Worm (Caenorhabditis elegans): ENCODE measurements around the gene strm-1.

strm-1 gene

DNA sequence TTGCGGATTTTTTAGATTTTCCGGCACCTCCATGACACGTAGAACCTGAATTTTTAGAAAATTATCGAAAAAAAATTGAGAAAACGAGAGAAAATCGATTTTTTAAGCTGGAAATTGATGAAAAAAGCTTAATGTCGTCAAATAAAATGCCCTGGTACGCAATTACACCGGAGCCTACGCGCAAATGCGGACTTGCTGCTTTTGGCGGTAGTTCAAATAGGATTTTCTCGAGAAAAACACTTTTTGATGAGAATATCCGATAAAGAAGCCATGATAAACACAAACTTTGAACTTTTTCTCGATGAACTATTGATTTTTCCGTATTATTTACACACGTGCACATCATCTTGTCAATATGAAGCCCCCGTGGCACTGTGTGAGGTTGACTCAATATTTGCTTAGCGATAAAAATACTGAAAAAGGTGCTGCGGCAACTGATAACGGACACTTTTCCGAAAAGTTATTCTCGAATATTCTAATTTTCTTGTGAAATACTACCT, 16.3 kb downstream of the strm-1 start, which contains the start of the genes W04B5.5 and W04B5.3:
Gene W04B5.5 (minus strand): TSS at position 51 of the 500 bp plus-strand sequence.
Gene W04B5.3 (plus strand): TSS at position 356 of the 500 bp plus-strand sequence.
- TF ChIP-seq M03D4.4 (tag; optimal IDR thresholded peaks at IDR 0.05) = no peak
- TF ChIP-seq zip-8 (tag; optimal IDR thresholded peaks at IDR 0.05) = no peak
- TF ChIP-seq unc-62 (GFP tag; optimal IDR thresholded peaks at IDR 0.05) = no peak
- TF ChIP-seq sem-2 (GFP tag; optimal IDR thresholded peaks at IDR 0.05) = no peak
- no peak for TF ChIP-seq nhr-76 (tag; optimal IDR thresholded peaks at IDR 0.05)
- no peak for TF ChIP-seq flh-1 (GFP tag; optimal IDR thresholded peaks at IDR 0.05)
- TF ChIP-seq lin-32 (GFP tag; optimal IDR thresholded peaks at IDR 0.05) = no peak
- TF ChIP-seq bed-3 (GFP tag; optimal IDR thresholded peaks at IDR 0.05) = no peak
- no peak for TF ChIP-seq tbx-8 (GFP tag; optimal IDR thresholded peaks at IDR 0.05)
- peak; percentile 66 for TF ChIP-seq mep-1 (tag; optimal IDR thresholded peaks at IDR 0.05)
- peak; percentile 22 for TF ChIP-seq hlh-1 (tag; optimal IDR thresholded peaks at IDR 0.05)
- peak; percentile 59 for TF ChIP-seq lsy-2 (tag; optimal IDR thresholded peaks at IDR 0.05)
- peak; percentile 48 for TF ChIP-seq ces-1 (GFP tag; optimal IDR thresholded peaks at IDR 0.05)
- TF ChIP-seq ham-2 (GFP tag; optimal IDR thresholded peaks at IDR 0.05) = no peak
- peak; percentile 52 for TF ChIP-seq lin-13 (tag; optimal IDR thresholded peaks at IDR 0.05)
- TF ChIP-seq elt-3 (tag; optimal IDR thresholded peaks at IDR 0.05) = no peak
- TF ChIP-seq elt-1 (tag; optimal IDR thresholded peaks at IDR 0.05; ENCODE audit: borderline replicate concordance, insufficient read depth) = no peak
- TF ChIP-seq nhr-237 (tag; optimal IDR thresholded peaks at IDR 0.05) = peak; percentile 23
- TF ChIP-seq sptf-1 (tag; optimal IDR thresholded peaks at IDR 0.05) = peak; percentile 13
- no peak for TF ChIP-seq unc-39 (tag; optimal IDR thresholded peaks at IDR 0.05)
- TF ChIP-seq unc-120 (tag; optimal IDR thresholded peaks at IDR 0.05; ENCODE audit: poor library complexity, severe bottlenecking) = peak; percentile 50

ce11 chrIII:2418981-2419380, 17.1 kb downstream of the strm-1 start:
- TF ChIP-seq sem-2 (GFP tag; optimal IDR thresholded peaks at IDR 0.05) (no peak), ham-2 (GFP tag; optimal IDR thresholded peaks at IDR 0.05) (no peak), lsy-2 (tag; optimal IDR thresholded peaks at IDR 0.05) (no peak), nhr-76 (tag; optimal IDR thresholded peaks at IDR 0.05) (no peak), mab-5 (tag; optimal IDR thresholded peaks at IDR 0.05) (no peak), lin-32 (GFP tag; optimal IDR thresholded peaks at IDR 0.05) (no peak), nhr-28 (tag; optimal IDR thresholded peaks at IDR 0.05) (no peak), hlh-1 (tag; optimal IDR thresholded peaks at IDR 0.05) (no peak), ces-1 (GFP tag; optimal IDR thresholded peaks at IDR 0.05) (no peak), flh-1 (GFP tag; optimal IDR thresholded peaks at IDR 0.05) (no peak)

DNA sequence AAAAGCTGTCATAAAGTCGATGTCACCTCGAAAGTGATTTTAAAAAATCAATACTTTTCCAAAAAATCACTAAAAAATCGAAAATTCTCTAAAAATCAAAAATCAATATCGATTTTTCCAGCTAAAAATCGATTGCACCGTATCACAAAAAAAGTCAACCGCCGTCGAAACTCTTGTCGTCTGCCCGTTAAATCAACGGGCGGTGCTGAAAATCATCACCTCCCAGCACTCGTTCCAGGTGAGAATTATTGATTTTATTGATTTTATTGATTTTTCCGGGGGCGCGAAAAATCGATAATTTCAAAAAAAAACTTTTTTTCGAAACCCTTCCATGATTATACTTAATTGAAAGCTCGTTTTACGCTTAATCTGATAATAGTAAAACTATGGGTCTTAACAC, 17.6 kb downstream of the strm-1 start:
- TF ChIP-seq lsy-2 (tag; optimal IDR thresholded peaks at IDR 0.05) (no peak), ceh-43 (GFP tag; optimal IDR thresholded peaks at IDR 0.05) (no peak), sptf-1 (tag; optimal IDR thresholded peaks at IDR 0.05) (no peak), nhr-237 (tag; optimal IDR thresholded peaks at IDR 0.05) (no peak), M03D4.4 (tag; optimal IDR thresholded peaks at IDR 0.05) (no peak), elt-3 (tag; optimal IDR thresholded peaks at IDR 0.05) (no peak), sem-2 (GFP tag; optimal IDR thresholded peaks at IDR 0.05) (no peak), nhr-76 (tag; optimal IDR thresholded peaks at IDR 0.05) (no peak), flh-1 (GFP tag; optimal IDR thresholded peaks at IDR 0.05) (no peak), snpc-4 (tag; optimal IDR thresholded peaks at IDR 0.05) (no peak), drap-1 (GFP tag; optimal IDR thresholded peaks at IDR 0.05) (no peak), ces-1 (GFP tag; optimal IDR thresholded peaks at IDR 0.05) (no peak), bed-3 (GFP tag; optimal IDR thresholded peaks at IDR 0.05) (no peak)

- TF ChIP-seq unc-39 (tag; optimal IDR thresholded peaks at IDR 0.05) (no peak), elt-1 (tag; optimal IDR thresholded peaks at IDR 0.05; ENCODE audit: borderline replicate concordance, insufficient read depth) (no peak), nhr-237 (tag; optimal IDR thresholded peaks at IDR 0.05) (no peak), ces-1 (GFP tag; optimal IDR thresholded peaks at IDR 0.05) (no peak), lin-32 (GFP tag; optimal IDR thresholded peaks at IDR 0.05) (no peak), elt-3 (tag; optimal IDR thresholded peaks at IDR 0.05) (no peak), nhr-76 (tag; optimal IDR thresholded peaks at IDR 0.05) (no peak), ham-2 (GFP tag; optimal IDR thresholded peaks at IDR 0.05) (no peak), snpc-4 (tag; optimal IDR thresholded peaks at IDR 0.05) (no peak), unc-62 (GFP tag; optimal IDR thresholded peaks at IDR 0.05) (no peak), zip-8 (tag; optimal IDR thresholded peaks at IDR 0.05) (no peak), lsy-2 (tag; optimal IDR thresholded peaks at IDR 0.05) (no peak), mab-5 (tag; optimal IDR thresholded peaks at IDR 0.05) (no peak), nhr-28 (tag; optimal IDR thresholded peaks at IDR 0.05) (no peak), ztf-11 (tag; optimal IDR thresholded peaks at IDR 0.05) (no peak), nhr-12 (tag; optimal IDR thresholded peaks at IDR 0.05) (no peak), lin-13 (tag; optimal IDR thresholded peaks at IDR 0.05) (no peak), mls-2 (tag; optimal IDR thresholded peaks at IDR 0.05) (no peak), sem-2 (GFP tag; optimal IDR thresholded peaks at IDR 0.05) (no peak)
These were observed 19.4 kb downstream of the strm-1 start for ce11 chrIII:2421226-2421625.

Measured in whole organism, mixed stage, embryonic.